Worm (Caenorhabditis elegans): ENCODE measurements around the gene Y51H7C.7.

DNA sequence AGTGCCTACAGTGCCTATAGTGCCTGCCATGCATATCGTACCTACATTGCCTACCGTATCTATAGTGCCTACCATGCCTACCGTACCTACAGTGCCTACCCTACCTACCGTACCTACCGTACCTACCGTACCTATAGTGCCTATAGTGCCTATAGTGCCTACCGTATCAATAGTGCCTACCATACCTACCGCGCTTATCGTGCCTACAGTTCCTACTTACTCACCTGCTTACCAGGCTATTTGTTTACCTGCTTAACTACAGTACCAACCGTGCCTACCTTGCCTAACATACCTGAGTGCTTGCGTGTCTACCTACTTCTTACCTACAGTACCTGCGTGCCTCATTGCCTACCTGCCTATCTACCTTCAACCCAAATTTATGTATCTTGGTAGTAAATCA is 39.1 kb downstream of the Y51H7C.7 start:
- TF ChIP-seq ama-1 (optimal IDR thresholded peaks at IDR 0.05): no peak
- TF ChIP-seq ama-1 (GFP tag; optimal IDR thresholded peaks at IDR 0.05): no peak
- TF ChIP-seq ztf-25 (GFP tag; IDR thresholded peaks at IDR 0.05): no peak
- TF ChIP-seq athp-1 (tag; optimal IDR thresholded peaks at IDR 0.05): no peak
- no peak for TF ChIP-seq madf-10 (tag; optimal IDR thresholded peaks at IDR 0.05)
- TF ChIP-seq F39B2.1 (GFP tag; IDR thresholded peaks at IDR 0.05): no peak
- no peak for TF ChIP-seq him-1 (tag; optimal IDR thresholded peaks at IDR 0.05)
- TF ChIP-seq F55B11.4 (tag; optimal IDR thresholded peaks at IDR 0.05; ENCODE audit: borderline replicate concordance, insufficient read depth): no peak
